Worm (Caenorhabditis elegans) whole organism, L4 larva: ENCODE data around the gene kin-9.

Experiments
- F49E8.2 ChIP-seq: sonication (generic microtip); optimal IDR thresholded peaks from 2 replicates; lab custom pipeline; 2016; ENCODE audit warnings: missing compliant biosample characterization, mild to moderate bottlenecking, missing genetic modification characterization, borderline replicate concordance
- aha-1 ChIP-seq: fragments of 150-350 bp; peaks from one replicate; lab custom pipeline; 2014; ENCODE audit warnings: missing biosample characterization, missing genetic modification characterization
- arid-1 ChIP-seq: fragments of 200-800 bp; sonication (Bioruptor generic); conservative IDR thresholded peaks from 2 replicates; pipeline ENCODE4 v1.3.6; 2022; ENCODE audit warnings: missing genetic modification reagents, missing genetic modification characterization, missing compliant biosample characterization
- ceh-62 ChIP-seq: sonication (generic microtip); optimal IDR thresholded peaks from 2 replicates; lab custom pipeline; 2017; ENCODE audit warnings: missing biosample characterization, missing genetic modification characterization
- daf-12 ChIP-seq: fragments of 150-350 bp; optimal IDR thresholded peaks from 2 replicates; lab custom pipeline; 2014; ENCODE audit warnings: missing biosample characterization, missing genetic modification reagents, missing genetic modification characterization
- fkh-10 ChIP-seq: fragments of 150-350 bp; optimal IDR thresholded peaks from 2 replicates; lab custom pipeline; 2014; ENCODE audit warnings: missing biosample characterization, missing genetic modification reagents, missing genetic modification characterization
- nhr-76 ChIP-seq: fragments of 150-350 bp; optimal IDR thresholded peaks from 2 replicates; lab custom pipeline; 2014; ENCODE audit warnings: missing biosample characterization, missing genetic modification characterization
- ztf-7 ChIP-seq: fragments of 150-350 bp; optimal IDR thresholded peaks from 2 replicates; lab custom pipeline; 2014; ENCODE audit warnings: missing biosample characterization, missing genetic modification characterization

DNA sequence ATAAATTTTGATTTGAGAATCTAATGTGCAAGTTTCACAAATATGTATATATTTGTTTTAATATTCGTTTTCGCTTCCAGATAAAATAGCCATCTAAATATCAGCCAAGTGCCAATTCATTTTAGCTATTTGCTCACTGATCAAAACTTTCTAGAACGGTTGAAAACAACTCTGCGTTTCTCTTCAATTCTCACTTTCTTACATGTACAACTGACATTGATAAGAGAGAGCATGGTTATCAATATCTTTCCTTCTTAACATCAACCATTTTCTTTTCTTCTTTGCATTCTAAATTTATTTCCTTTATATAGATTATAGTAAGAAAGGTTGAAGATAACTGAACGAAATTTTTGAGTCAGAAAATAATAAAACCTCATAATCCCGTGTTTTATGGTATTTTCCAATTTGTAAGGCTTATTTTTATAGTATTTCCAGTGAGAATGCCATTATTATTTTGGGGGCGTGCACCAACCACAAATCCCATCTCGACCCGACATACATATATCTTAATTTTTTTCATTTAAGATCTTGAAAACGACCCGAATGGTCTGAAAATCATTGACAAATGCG, 4.1 kb upstream of the kin-9 start, which contains the start of gene F08F1.3:
- no peak for TF ChIP-seq fkh-10
- TF ChIP-seq arid-1: no peak
- no peak for TF ChIP-seq daf-12 (tag; lab: Kevin White, UChicago)
- TF ChIP-seq ceh-62 (tag; lab: Kevin White, UChicago): no peak
- TF ChIP-seq ztf-7: no peak
- TF ChIP-seq aha-1: no peak
- TF ChIP-seq nhr-76 (tag; lab: Kevin White, UChicago): no peak
- no peak for TF ChIP-seq F49E8.2
